Fruit fly (Drosophila melanogaster): ENCODE measurements around the gene CG17751.

The CG17751 gene

dm6 chr3R:19641498-19642065 lies 34.5 kb downstream of the CG17751 start (continued):
- TF ChIP-seq Fer1 (GFP tag; optimal IDR thresholded peaks at IDR 0.05) (peak; percentile 91), Usf (GFP tag; optimal IDR thresholded peaks at IDR 0.05) (peak; percentile 32), pzg (GFP tag; optimal IDR thresholded peaks at IDR 0.05) (no peak), HLH3B (GFP tag; IDR thresholded peaks at IDR 0.05) (peak; percentile 90), sob (GFP tag; IDR thresholded peaks at IDR 0.05) (peak; percentile 88), wdn (GFP tag; IDR thresholded peaks at IDR 0.05) (peak; percentile 85), CG13894 (tag; optimal IDR thresholded peaks at IDR 0.05) (peak; percentile 86), Kr (GFP tag; optimal IDR thresholded peaks at IDR 0.05) (no peak), unpg (GFP tag; optimal IDR thresholded peaks at IDR 0.05) (peak; percentile 95), CG11085 (GFP tag; IDR thresholded peaks at IDR 0.05) (peak; percentile 71; the same call in 1 of the 2 replicates), chn (GFP tag; optimal IDR thresholded peaks at IDR 0.05) (no peak), CG12659 (GFP tag; optimal IDR thresholded peaks at IDR 0.05) (peak; percentile 81), Sin3A (optimal IDR thresholded peaks at IDR 0.05) (no peak), Doc3 (GFP tag; IDR thresholded peaks at IDR 0.05; ENCODE audit: partially characterized antibody) (no peak), Tbp (GFP tag; optimal IDR thresholded peaks at IDR 0.05) (no peak), Elba2 (GFP tag; optimal IDR thresholded peaks at IDR 0.05) (no peak), Side (GFP tag; optimal IDR thresholded peaks at IDR 0.05) (peak; percentile 8), ftz-f1 (GFP tag; optimal IDR thresholded peaks at IDR 0.05) (no peak), az2 (GFP tag; optimal IDR thresholded peaks at IDR 0.05) (peak; percentile 76), CG4360 (GFP tag; IDR thresholded peaks at IDR 0.05) (peak; percentile 60), Ssrp (tag; optimal IDR thresholded peaks at IDR 0.05) (peak; percentile 83), Lim3 (GFP tag; IDR thresholded peaks at IDR 0.05) (0 out of 2 replicates have a peak, but pooled peaks have one; percentile 51), Lhr (GFP tag; optimal IDR thresholded peaks at IDR 0.05) (peak; percentile 48), CG15011 (GFP tag; optimal IDR thresholded peaks at IDR 0.05) (peak; percentile 72), CG13296 (GFP tag; optimal IDR thresholded peaks at IDR 0.05) (peak; percentile 93), dmrt99B (tag; optimal IDR thresholded peaks at IDR 0.05) (peak; percentile 92), HLHmδ (GFP tag; optimal IDR thresholded peaks at IDR 0.05) (no peak), CG9817 (tag; optimal IDR thresholded peaks at IDR 0.05) (peak; percentile 80), vnd (GFP tag; IDR thresholded peaks at IDR 0.05; ENCODE audit: partially characterized antibody) (no peak), schlank (tag; optimal IDR thresholded peaks at IDR 0.05) (peak; percentile 71), otp (GFP tag; IDR thresholded peaks at IDR 0.05) (peak; percentile 85), CG10565 (GFP tag; optimal IDR thresholded peaks at IDR 0.05) (peak; percentile 9), Atf6 (GFP tag; IDR thresholded peaks at IDR 0.05) (peak; percentile 92), bsh (GFP tag; optimal IDR thresholded peaks at IDR 0.05) (peak in 1 of 2 experiments; percentile 92), Pdp1 (GFP tag; optimal IDR thresholded peaks at IDR 0.05) (peak; percentile 51 to 76), CG15514 (GFP tag; optimal IDR thresholded peaks at IDR 0.05) (peak; percentile 82), Gsc (GFP tag; IDR thresholded peaks at IDR 0.05) (no peak), CG10462 (GFP tag; optimal IDR thresholded peaks at IDR 0.05) (peak; percentile 39), unc-4 (GFP tag; IDR thresholded peaks at IDR 0.05; ENCODE audit: partially characterized antibody) (no peak), CG12744 (GFP tag; optimal IDR thresholded peaks at IDR 0.05) (peak; percentile 41), CG1647 (GFP tag; optimal IDR thresholded peaks at IDR 0.05) (peak; percentile 60), CG4707 (GFP tag; optimal IDR thresholded peaks at IDR 0.05) (peak; percentile 83), CG2199 (GFP tag; IDR thresholded peaks at IDR 0.05) (0 out of 3 replicates have a peak, but pooled peaks have one; percentile 65), tup (GFP tag; optimal IDR thresholded peaks at IDR 0.05) (peak; percentile 29), trem (tag; optimal IDR thresholded peaks at IDR 0.05) (peak; percentile 85), eve (GFP tag; optimal IDR thresholded peaks at IDR 0.05) (no peak), Fer2 (tag; optimal IDR thresholded peaks at IDR 0.05) (peak; percentile 89), CG2129 (GFP tag; IDR thresholded peaks at IDR 0.05; ENCODE audit: partially characterized antibody) (no peak), caup (GFP tag; optimal IDR thresholded peaks at IDR 0.05; ENCODE audit: severe bottlenecking) (peak; percentile 86)
